Fruit fly (Drosophila melanogaster) whole organism, prepupa: ENCODE measurements around the gene CG14803.

Experiments
- Blimp-1 ChIP-seq: fragments of 200-800 bp; sonication (Bioruptor generic); optimal IDR thresholded peaks from 3 replicates; lab custom pipeline; 2017; ENCODE audit warnings: missing biosample characterization, missing genetic modification characterization, mild to moderate bottlenecking, moderate library complexity, missing genetic modification reagents
- CG10631 ChIP-seq: fragments of 200-800 bp; sonication (Bioruptor generic); optimal IDR thresholded peaks from 2 replicates; lab custom pipeline; 2016; ENCODE audit warnings: missing biosample characterization, missing genetic modification characterization
- CG10669 ChIP-seq: fragments of 200-800 bp; sonication (Bioruptor generic); optimal IDR thresholded peaks from 3 replicates; lab custom pipeline; 2018; ENCODE audit warnings: missing biosample characterization, mild to moderate bottlenecking, missing genetic modification characterization, moderate library complexity
- CG11762 ChIP-seq: fragments of 200-800 bp; sonication (Bioruptor generic); optimal IDR thresholded peaks from 3 replicates; lab custom pipeline; 2016; ENCODE audit warnings: missing biosample characterization, missing genetic modification characterization; ENCODE audit not compliant: insufficient read depth
- CG1621 ChIP-seq: fragments of 200-800 bp; sonication (Bioruptor generic); optimal IDR thresholded peaks from 3 replicates; lab custom pipeline; 2018; ENCODE audit warnings: missing biosample characterization, mild to moderate bottlenecking, missing genetic modification characterization
- CG16779 ChIP-seq: fragments of 200-800 bp; sonication (Bioruptor generic); optimal IDR thresholded peaks from 3 replicates; lab custom pipeline; 2017; ENCODE audit warnings: missing biosample characterization, mild to moderate bottlenecking, missing genetic modification characterization
- CG32006 ChIP-seq: fragments of 200-800 bp; sonication (Bioruptor generic); optimal IDR thresholded peaks from 3 replicates; lab custom pipeline; 2017; ENCODE audit warnings: missing biosample characterization, mild to moderate bottlenecking, missing genetic modification characterization
- CG34406 ChIP-seq: fragments of 200-800 bp; sonication (Bioruptor generic); optimal IDR thresholded peaks from 3 replicates; lab custom pipeline; 2016; ENCODE audit warnings: missing biosample characterization, missing genetic modification characterization
- CG3919 ChIP-seq: fragments of 200-800 bp; sonication (Bioruptor generic); optimal IDR thresholded peaks from 3 replicates; lab custom pipeline; 2016; ENCODE audit warnings: missing biosample characterization, missing genetic modification characterization
- CG6163 ChIP-seq: fragments of 200-800 bp; sonication (Bioruptor generic); IDR thresholded peaks from 3 replicates; pipeline ENCODE4 v1.3.6; 2022; ENCODE audit warnings: missing biosample characterization, missing genetic modification characterization
- CG6276 ChIP-seq: fragments of 200-800 bp; sonication (Bioruptor generic); optimal IDR thresholded peaks from 2 replicates; lab custom pipeline; 2017; ENCODE audit warnings: missing biosample characterization, mild to moderate bottlenecking, missing genetic modification characterization
- CG6792 ChIP-seq: fragments of 200-800 bp; sonication (Bioruptor generic); optimal IDR thresholded peaks from 3 replicates; lab custom pipeline; 2016; ENCODE audit warnings: missing biosample characterization, missing genetic modification characterization
- CG6808 ChIP-seq: fragments of 200-800 bp; sonication (Bioruptor generic); optimal IDR thresholded peaks from 3 replicates; lab custom pipeline; 2017; ENCODE audit warnings: missing biosample characterization, missing genetic modification characterization, mild to moderate bottlenecking, moderate library complexity, missing genetic modification reagents
- CG7368 ChIP-seq: fragments of 200-800 bp; sonication (Bioruptor generic); optimal IDR thresholded peaks from 3 replicates; lab custom pipeline; 2016; ENCODE audit warnings: missing biosample characterization, missing genetic modification characterization
- CG8119 ChIP-seq: fragments of 200-800 bp; sonication (Bioruptor generic); IDR thresholded peaks from 3 replicates; pipeline ENCODE4 v1.3.6; 2022; ENCODE audit warnings: missing biosample characterization, missing genetic modification characterization
- CG8319 ChIP-seq: fragments of 200-800 bp; sonication (Bioruptor generic); optimal IDR thresholded peaks from 3 replicates; lab custom pipeline; 2016; ENCODE audit warnings: missing biosample characterization, missing genetic modification characterization
- CG9139 ChIP-seq: fragments of 200-800 bp; sonication (Bioruptor generic); optimal IDR thresholded peaks from 3 replicates; lab custom pipeline; 2017; ENCODE audit warnings: missing biosample characterization, mild to moderate bottlenecking, missing genetic modification characterization
- Eip78C ChIP-seq: fragments of 200-800 bp; sonication (Bioruptor generic); peaks from one replicate; lab custom pipeline; 2016; ENCODE audit warnings: missing biosample characterization, missing genetic modification characterization
- Ets96B ChIP-seq: fragments of 200-800 bp; optimal IDR thresholded peaks from 2 replicates; lab custom pipeline; 2019; ENCODE audit warnings: missing biosample characterization, mild to moderate bottlenecking, missing genetic modification characterization, moderate library complexity
- Hr39 ChIP-seq: fragments of 200-800 bp; sonication (Bioruptor generic); optimal IDR thresholded peaks from 2 replicates; lab custom pipeline; 2016; ENCODE audit warnings: missing biosample characterization, missing genetic modification characterization
- Lpt ChIP-seq: fragments of 200-800 bp; sonication (Bioruptor generic); optimal IDR thresholded peaks from 3 replicates; lab custom pipeline; 2016; ENCODE audit warnings: missing biosample characterization, missing genetic modification characterization
- Smox ChIP-seq: fragments of 200-800 bp; sonication (Bioruptor generic); optimal IDR thresholded peaks from 3 replicates; lab custom pipeline; 2016; ENCODE audit warnings: missing biosample characterization, missing genetic modification characterization
- Sox102F ChIP-seq: fragments of 200-800 bp; sonication (Bioruptor generic); optimal IDR thresholded peaks from 2 replicates; lab custom pipeline; 2016; ENCODE audit warnings: missing biosample characterization, mild to moderate bottlenecking, missing genetic modification characterization
- Sox14 ChIP-seq: fragments of 200-800 bp; sonication (Bioruptor generic); optimal IDR thresholded peaks from 3 replicates; lab custom pipeline; 2016; ENCODE audit warnings: missing biosample characterization, missing genetic modification characterization
- Sox15 ChIP-seq: fragments of 200-800 bp; sonication (Bioruptor generic); optimal IDR thresholded peaks from 3 replicates; lab custom pipeline; 2016; ENCODE audit warnings: missing biosample characterization, missing genetic modification characterization
- achi ChIP-seq: fragments of 200-800 bp; sonication (Bioruptor generic); optimal IDR thresholded peaks from 3 replicates; lab custom pipeline; 2016; ENCODE audit warnings: missing biosample characterization, missing genetic modification characterization
- acj6 ChIP-seq: fragments of 200-800 bp; sonication (Bioruptor generic); optimal IDR thresholded peaks from 3 replicates; lab custom pipeline; 2016; ENCODE audit warnings: missing biosample characterization, missing genetic modification characterization
- dac ChIP-seq: fragments of 200-800 bp; sonication (Bioruptor generic); optimal IDR thresholded peaks from 2 replicates; lab custom pipeline; 2017; ENCODE audit warnings: missing biosample characterization, mild to moderate bottlenecking, missing genetic modification characterization
- dsx ChIP-seq: fragments of 200-800 bp; optimal IDR thresholded peaks from 3 replicates; lab custom pipeline; 2019; ENCODE audit warnings: missing biosample characterization, mild to moderate bottlenecking, missing genetic modification characterization, moderate library complexity; ENCODE audit not compliant: poor library complexity, severe bottlenecking
- eg ChIP-seq: fragments of 200-800 bp; sonication (Bioruptor generic); IDR thresholded peaks from 3 replicates; pipeline ENCODE4 v1.3.6; 2022; ENCODE audit warnings: missing biosample characterization, missing genetic modification characterization
- esn ChIP-seq: fragments of 200-800 bp; sonication (Bioruptor generic); optimal IDR thresholded peaks from 2 replicates; lab custom pipeline; 2016; ENCODE audit warnings: missing biosample characterization, mild to moderate bottlenecking, missing genetic modification characterization, moderate library complexity
- fkh ChIP-seq: fragments of 200-800 bp; sonication (Bioruptor generic); optimal IDR thresholded peaks from 3 replicates; lab custom pipeline; 2017; ENCODE audit warnings: missing biosample characterization, mild to moderate bottlenecking, missing genetic modification characterization, moderate library complexity
- lz ChIP-seq: fragments of 200-800 bp; sonication (Bioruptor generic); optimal IDR thresholded peaks from 3 replicates; lab custom pipeline; 2016; ENCODE audit warnings: missing biosample characterization, missing genetic modification characterization
- net ChIP-seq: fragments of 200-800 bp; sonication (Bioruptor generic); optimal IDR thresholded peaks from 3 replicates; lab custom pipeline; 2016; ENCODE audit warnings: missing biosample characterization, missing genetic modification characterization
- salr ChIP-seq, 2 experiments: fragments of 200-800 bp; sonication (Bioruptor generic); optimal IDR thresholded peaks; 3 replicates each; lab custom pipeline; 2016 to 2018; ENCODE audit warnings: missing biosample characterization in 2 of 2, missing genetic modification characterization in 2 of 2, mild to moderate bottlenecking in 1 of 2
- spab ChIP-seq: fragments of 200-800 bp; sonication (Bioruptor generic); optimal IDR thresholded peaks from 2 replicates; lab custom pipeline; 2017; ENCODE audit warnings: missing biosample characterization, mild to moderate bottlenecking, missing genetic modification characterization, missing genetic modification reagents
- ss ChIP-seq, 2 experiments: fragments of 200-800 bp; sonication (Bioruptor generic); optimal IDR thresholded peaks; 2 replicates in 1 of 2; 3 replicates in 1 of 2; lab custom pipeline; 2017 to 2018; ENCODE audit warnings: mild to moderate bottlenecking in 2 of 2, missing biosample characterization in 2 of 2, missing genetic modification characterization in 2 of 2, moderate library complexity in 1 of 2

CG14803 gene

DNA sequence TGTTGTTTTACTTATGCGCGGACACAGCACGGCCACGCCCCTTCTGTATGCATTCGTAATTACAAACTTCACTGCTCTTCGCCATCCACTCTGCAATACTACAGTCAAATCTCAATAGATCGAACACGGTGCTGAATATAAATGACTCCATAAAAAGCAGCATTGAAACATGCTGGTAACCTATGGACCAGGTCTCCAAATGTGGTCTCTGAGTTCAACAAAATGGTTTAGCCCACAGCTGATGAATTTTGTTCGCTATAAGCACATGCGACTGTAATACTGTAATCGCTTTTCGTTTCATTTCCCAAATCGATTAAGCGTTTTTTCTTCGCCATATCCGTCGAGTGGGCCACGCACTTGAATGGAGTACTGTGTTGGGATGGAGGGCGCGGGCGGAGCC is 28.7 kb downstream of the CG14803 start (continued):
- no peak for TF ChIP-seq dsx (GFP tag; lab: Kevin White, UChicago)
- TF ChIP-seq CG1621 (tag; lab: Kevin White, UChicago): peak; percentile 17
- peak; percentile 63 for TF ChIP-seq lz (GFP tag; lab: Kevin White, UChicago)
- peak; percentile 62 for TF ChIP-seq CG3919 (GFP tag; lab: Kevin White, UChicago)
- no peak for TF ChIP-seq achi (GFP tag; lab: Kevin White, UChicago)
- TF ChIP-seq CG16779 (tag; lab: Kevin White, UChicago): no peak
- TF ChIP-seq CG6163: peak; percentile 65
- TF ChIP-seq CG8119 (GFP tag; lab: Robert Waterston, UW): peak; percentile 40; the same call in 1 of the 3 replicates
- no peak for TF ChIP-seq Sox15 (GFP tag; lab: Kevin White, UChicago)
- peak; percentile 68 for TF ChIP-seq eg (GFP tag; lab: Robert Waterston, UW)
- TF ChIP-seq CG6276 (GFP tag; lab: Kevin White, UChicago): no peak
- TF ChIP-seq CG32006 (GFP tag; lab: Kevin White, UChicago): peak; percentile 63
- peak; percentile 28 for TF ChIP-seq CG34406
- TF ChIP-seq CG7368 (GFP tag; lab: Kevin White, UChicago): no peak
- TF ChIP-seq esn: peak; percentile 67
- peak; percentile 46 for TF ChIP-seq acj6
- no peak for TF ChIP-seq net (GFP tag; lab: Kevin White, UChicago)
- TF ChIP-seq salr (GFP tag; optimal IDR thresholded peaks at IDR 0.05; lab: Kevin White, UChicago): peak in 1 of 2 experiments; percentile 7
- peak; percentile 75 for TF ChIP-seq Hr39 (GFP tag; lab: Kevin White, UChicago)
- peak; percentile 64 for TF ChIP-seq Sox14 (GFP tag; lab: Kevin White, UChicago)
- no peak for TF ChIP-seq CG11762 (GFP tag; lab: Kevin White, UChicago)
- no peak for TF ChIP-seq spab (GFP tag; lab: Kevin White, UChicago)
- no peak for TF ChIP-seq CG6808 (GFP tag; lab: Kevin White, UChicago)
- TF ChIP-seq CG10631 (GFP tag; lab: Kevin White, UChicago): peak; percentile 42
- no peak for TF ChIP-seq CG9139 (GFP tag; lab: Kevin White, UChicago)
- TF ChIP-seq CG6792: peak; percentile 50
- TF ChIP-seq CG8319 (GFP tag; lab: Kevin White, UChicago): no peak
- TF ChIP-seq Ets96B: peak; percentile 44
- TF ChIP-seq Eip78C (GFP tag; lab: Kevin White, UChicago): peak; percentile 87
- TF ChIP-seq CG10669 (GFP tag; lab: Kevin White, UChicago): no peak
- no peak for TF ChIP-seq Blimp-1 (GFP tag; lab: Kevin White, UChicago)
- no peak for TF ChIP-seq Smox
- TF ChIP-seq dac (GFP tag; lab: Kevin White, UChicago): no peak

DNA sequence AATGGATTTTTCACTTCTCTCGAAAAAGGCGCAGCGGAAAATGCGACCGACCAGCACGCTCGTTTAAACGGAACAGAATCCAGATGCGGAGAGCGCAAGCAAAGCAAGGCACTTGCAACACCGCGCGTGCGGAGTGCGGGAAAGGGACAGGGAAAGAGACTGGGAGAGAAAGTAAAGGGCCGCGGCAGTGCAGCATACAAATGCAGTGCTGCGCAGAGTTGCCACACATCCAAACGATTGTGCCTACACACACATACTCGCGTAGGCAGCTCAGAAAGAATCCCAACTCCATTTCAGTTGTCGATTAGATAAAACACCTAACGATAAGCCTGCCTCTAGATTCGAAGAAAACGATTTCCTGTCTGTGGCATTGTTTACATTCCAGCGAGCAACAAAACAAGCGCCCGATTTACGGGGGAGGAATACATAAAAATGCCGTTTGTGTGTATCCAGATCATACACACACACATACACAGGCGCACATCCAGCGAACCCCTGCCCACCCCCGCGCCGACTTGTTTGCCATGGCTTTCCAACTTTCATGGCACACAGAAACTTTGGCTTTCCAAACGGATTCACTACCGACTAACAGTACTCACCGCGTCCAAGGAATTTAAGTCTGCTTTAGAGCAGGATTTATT is 30.9 kb downstream of the CG14803 start:
- no peak for TF ChIP-seq Ets96B
- peak; percentile 17 for TF ChIP-seq Sox14 (GFP tag; lab: Kevin White, UChicago)
- TF ChIP-seq Sox102F (GFP tag; lab: Kevin White, UChicago): no peak
- TF ChIP-seq CG9139 (GFP tag; lab: Kevin White, UChicago): no peak
- TF ChIP-seq Sox15 (GFP tag; lab: Kevin White, UChicago): no peak
- peak; percentile 11 for TF ChIP-seq Eip78C (GFP tag; lab: Kevin White, UChicago)
- peak; percentile 56 for TF ChIP-seq Blimp-1 (GFP tag; lab: Kevin White, UChicago)
- TF ChIP-seq CG6163: 0 out of 3 replicates have a peak, but pooled peaks have one; percentile 12
- TF ChIP-seq net (GFP tag; lab: Kevin White, UChicago): peak; percentile 42
- TF ChIP-seq fkh: peak; percentile 57
- peak; percentile 26 for TF ChIP-seq Lpt
- TF ChIP-seq CG3919 (GFP tag; lab: Kevin White, UChicago): peak; percentile 51
- TF ChIP-seq CG7368 (GFP tag; lab: Kevin White, UChicago): peak; percentile 19
- TF ChIP-seq dsx (GFP tag; lab: Kevin White, UChicago): peak; percentile 17
- peak in 1 of 2 experiments; percentile 46 for TF ChIP-seq ss (GFP tag; optimal IDR thresholded peaks at IDR 0.05; lab: Kevin White, UChicago)
